Worm (Caenorhabditis elegans): ENCODE measurements around the gene Y7A9D.1.

ce11 chrIV:16411713-16412112, 29.7 kb upstream of the Y7A9D.1 start, which contains the start of gene Y65A5A.2:
- no peak for TF ChIP-seq lir-3 (tag; optimal IDR thresholded peaks at IDR 0.05; ENCODE audit: poor library complexity)
- TF ChIP-seq ceh-82 (tag; optimal IDR thresholded peaks at IDR 0.05): no peak
- TF ChIP-seq nhr-11 (tag; optimal IDR thresholded peaks at IDR 0.05): no peak
- TF ChIP-seq unc-62 (GFP tag; optimal IDR thresholded peaks at IDR 0.05): no peak
- no peak for TF ChIP-seq fkh-8 (tag; optimal IDR thresholded peaks at IDR 0.05)
- TF ChIP-seq lin-35 (GFP tag; optimal IDR thresholded peaks at IDR 0.05): no peak
- TF ChIP-seq aly-2 (tag; optimal IDR thresholded peaks at IDR 0.05): no peak

Data from whole organism, L1 larva.